1 fruit fly cellular context compared by ENCODE assay signal in the genomic region with DNA sequence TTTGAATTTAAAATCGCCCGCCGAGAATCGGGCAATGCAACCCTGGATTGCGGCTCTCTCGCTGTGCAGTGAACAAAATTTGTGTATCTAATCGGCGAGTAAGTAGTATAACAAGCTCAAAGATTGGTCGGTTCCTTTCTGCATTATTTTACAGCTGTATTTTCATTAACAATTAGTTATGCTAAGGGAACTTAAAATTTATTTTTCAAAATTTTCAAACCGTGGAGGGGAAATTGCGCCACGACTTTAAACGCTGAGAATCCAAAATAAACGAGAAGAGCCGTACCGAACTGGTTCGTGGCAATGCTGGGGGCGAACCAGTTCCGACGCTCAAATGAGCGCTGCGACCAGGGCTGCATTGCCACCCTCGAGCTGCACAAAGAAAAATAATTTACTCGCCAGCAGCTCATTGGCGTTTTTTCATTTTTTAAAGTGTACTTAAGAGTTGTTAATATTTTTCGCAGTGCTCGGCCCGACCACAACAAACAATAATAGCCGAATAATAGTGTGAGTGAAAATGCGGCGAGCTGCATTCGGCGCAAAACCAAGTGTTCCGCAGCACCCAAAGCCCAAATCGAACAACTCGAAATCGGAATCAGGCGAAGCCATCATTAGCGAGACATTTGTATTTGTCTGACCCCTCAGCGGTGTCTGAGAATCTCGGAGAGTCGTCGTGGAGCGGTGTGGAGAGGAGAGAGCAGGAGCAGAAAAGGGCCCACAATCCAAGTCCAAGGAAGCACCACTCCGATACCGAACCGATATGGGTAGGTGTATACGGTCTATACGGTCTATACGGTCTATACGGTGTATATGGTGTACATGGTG.
TF ChIP-seq lines count a peak whose summit lies in the region.

zf30C (plus strand) TSS at position 353 of the 825 bp plus-strand sequence.

TF ChIP-seq in whole organism, embryonic, 481 proteins besides CTCF, POLR2A, EP300 and RAD21 (continued from another document and continues in another):
- TF ChIP-seq chn (GFP tag; optimal IDR thresholded peaks at IDR 0.05; lab: Kevin White, UChicago) (peak; percentile 95), CG12219 (GFP tag; optimal IDR thresholded peaks at IDR 0.05; lab: Kevin White, UChicago) (peak; percentile 48), CG12769 (tag; optimal IDR thresholded peaks at IDR 0.05; lab: Kevin White, UChicago) (peak; percentile 81), sens-2 (GFP tag; IDR thresholded peaks at IDR 0.05; lab: Robert Waterston, UW) (0 out of 2 replicates have a peak, but pooled peaks have one; percentile 40), zfh2 (GFP tag; optimal IDR thresholded peaks at IDR 0.05; lab: Kevin White, UChicago) (peak; percentile 95), ssp (GFP tag; IDR thresholded peaks at IDR 0.05; lab: Robert Waterston, UW) (peak; percentile 70), nerfin-2 (GFP tag; IDR thresholded peaks at IDR 0.05; lab: Robert Waterston, UW; ENCODE audit: partially characterized antibody) (0 out of 2 replicates have a peak, but pooled peaks have one; percentile 30), Deaf1 (tag; optimal IDR thresholded peaks at IDR 0.05; lab: Kevin White, UChicago) (no peak), HmgZ (tag; optimal IDR thresholded peaks at IDR 0.05; lab: Kevin White, UChicago) (peak; percentile 83), CG6683 (GFP tag; optimal IDR thresholded peaks at IDR 0.05; lab: Kevin White, UChicago) (peak; percentile 51), CG10209 (GFP tag; optimal IDR thresholded peaks at IDR 0.05; lab: Kevin White, UChicago) (peak; percentile 66), Bdp1 (GFP tag; optimal IDR thresholded peaks at IDR 0.05; lab: Kevin White, UChicago) (peak; percentile 71), CG6813 (GFP tag; optimal IDR thresholded peaks at IDR 0.05; lab: Kevin White, UChicago) (peak; percentile 77), HLHmδ (GFP tag; optimal IDR thresholded peaks at IDR 0.05; lab: Kevin White, UChicago) (no peak), tna (GFP tag; IDR thresholded peaks at IDR 0.05; lab: Robert Waterston, UW; ENCODE audit: partially characterized antibody) (no peak), fru (optimal IDR thresholded peaks at IDR 0.05; lab: Kevin White, UChicago) (peak; percentile 57), Ssrp (tag; optimal IDR thresholded peaks at IDR 0.05; lab: Kevin White, UChicago) (peak; percentile 76), Eip74EF (GFP tag; optimal IDR thresholded peaks at IDR 0.05; lab: Kevin White, UChicago) (peak in 1 of 2 experiments; percentile 57), maf-S (GFP tag; optimal IDR thresholded peaks at IDR 0.05; lab: Kevin White, UChicago) (peak; percentile 88), Hr51 (GFP tag; optimal IDR thresholded peaks at IDR 0.05; lab: Kevin White, UChicago) (peak; percentile 61 to 92), Pdp1 (GFP tag; optimal IDR thresholded peaks at IDR 0.05; lab: Kevin White, UChicago) (peak; percentile 82 to 92), Dip3 (GFP tag; optimal IDR thresholded peaks at IDR 0.05; lab: Kevin White, UChicago) (peak; percentile 91), CG14667 (GFP tag; IDR thresholded peaks at IDR 0.05; lab: Robert Waterston, UW) (peak; percentile 83), CG12155 (GFP tag; optimal IDR thresholded peaks at IDR 0.05; lab: Kevin White, UChicago) (peak; percentile 100), croc (GFP tag; conservative IDR thresholded peaks at IDR 0.05; lab: Robert Waterston, UW) (peak; percentile 40), gce (GFP tag; IDR thresholded peaks at IDR 0.05; lab: Robert Waterston, UW) (peak; percentile 64; the same call in 1 of the 3 replicates), Hsf (GFP tag; optimal IDR thresholded peaks at IDR 0.05; lab: Kevin White, UChicago) (peak; percentile 95), Nf-YC (tag; optimal IDR thresholded peaks at IDR 0.05; lab: Kevin White, UChicago) (peak; percentile 69), Doc3 (GFP tag; IDR thresholded peaks at IDR 0.05; lab: Robert Waterston, UW; ENCODE audit: partially characterized antibody) (no peak), CG15011 (GFP tag; optimal IDR thresholded peaks at IDR 0.05; lab: Kevin White, UChicago) (peak; percentile 26), Lpt (GFP tag; optimal IDR thresholded peaks at IDR 0.05; lab: Kevin White, UChicago) (no peak), nom (GFP tag; optimal IDR thresholded peaks at IDR 0.05; lab: Kevin White, UChicago) (peak; percentile 8), crp (GFP tag; optimal IDR thresholded peaks at IDR 0.05; lab: Kevin White, UChicago) (peak in 1 of 2 experiments; percentile 38), TFAM (GFP tag; optimal IDR thresholded peaks at IDR 0.05; lab: Kevin White, UChicago) (no peak), bab2 (GFP tag; optimal IDR thresholded peaks at IDR 0.05; lab: Kevin White, UChicago) (peak; percentile 92), Camta (GFP tag; optimal IDR thresholded peaks at IDR 0.05; lab: Kevin White, UChicago) (peak; percentile 84), CG12744 (GFP tag; optimal IDR thresholded peaks at IDR 0.05; lab: Kevin White, UChicago) (peak; percentile 82), zen (tag; optimal IDR thresholded peaks at IDR 0.05; lab: Kevin White, UChicago) (peak; percentile 78), CG30403 (GFP tag; optimal IDR thresholded peaks at IDR 0.05; lab: Kevin White, UChicago) (peak; percentile 93), phol (tag; optimal IDR thresholded peaks at IDR 0.05; lab: Kevin White, UChicago) (peak; percentile 63), HLH3B (GFP tag; IDR thresholded peaks at IDR 0.05; lab: Robert Waterston, UW) (peak; percentile 70), Doc2 (GFP tag; IDR thresholded peaks at IDR 0.05; lab: Robert Waterston, UW) (0 out of 2 replicates have a peak, but pooled peaks have one; percentile 53), Fer1 (GFP tag; optimal IDR thresholded peaks at IDR 0.05; lab: Kevin White, UChicago) (peak; percentile 67), CG18599 (GFP tag; optimal IDR thresholded peaks at IDR 0.05; lab: Kevin White, UChicago) (peak; percentile 85), emc (GFP tag; optimal IDR thresholded peaks at IDR 0.05; lab: Kevin White, UChicago) (peak; percentile 85), Asciz (GFP tag; optimal IDR thresholded peaks at IDR 0.05; lab: Kevin White, UChicago) (peak; percentile 50), NfI (GFP tag; optimal IDR thresholded peaks at IDR 0.05; lab: Kevin White, UChicago) (peak; percentile 82), CG1602 (GFP tag; optimal IDR thresholded peaks at IDR 0.05; lab: Kevin White, UChicago) (peak; percentile 75), CG2889 (GFP tag; IDR thresholded peaks at IDR 0.05; lab: Robert Waterston, UW) (peak; percentile 76), CG8478 (optimal IDR thresholded peaks at IDR 0.05; lab: Kevin White, UChicago) (no peak), zf30C (GFP tag; optimal IDR thresholded peaks at IDR 0.05; lab: Kevin White, UChicago) (peak; percentile 100), kah (GFP tag; optimal IDR thresholded peaks at IDR 0.05; lab: Kevin White, UChicago) (peak; percentile 38), dmrt11E (tag; optimal IDR thresholded peaks at IDR 0.05; lab: Kevin White, UChicago) (peak; percentile 47), CG18764 (GFP tag; optimal IDR thresholded peaks at IDR 0.05; lab: Kevin White, UChicago) (peak; percentile 78), Hmx (GFP tag; optimal IDR thresholded peaks at IDR 0.05; lab: Kevin White, UChicago) (peak; percentile 67), CG6765 (GFP tag; optimal IDR thresholded peaks at IDR 0.05; lab: Kevin White, UChicago) (peak; percentile 55), CG10431 (GFP tag; optimal IDR thresholded peaks at IDR 0.05; lab: Kevin White, UChicago) (no peak), Kr (GFP tag; optimal IDR thresholded peaks at IDR 0.05; lab: Kevin White, UChicago) (no peak), BtbVII (GFP tag; optimal IDR thresholded peaks at IDR 0.05; lab: Kevin White, UChicago) (peak; percentile 57), Sin3A (optimal IDR thresholded peaks at IDR 0.05; lab: Kevin White, UChicago) (peak; percentile 78), her (GFP tag; optimal IDR thresholded peaks at IDR 0.05; lab: Kevin White, UChicago) (peak; percentile 93), ase (GFP tag; IDR thresholded peaks at IDR 0.05; lab: Robert Waterston, UW) (peak; percentile 77), yki (optimal IDR thresholded peaks at IDR 0.05; lab: Kevin White, UChicago) (no peak), Antp (GFP tag; optimal IDR thresholded peaks at IDR 0.05; lab: Kevin White, UChicago) (peak; percentile 95), CG8281 (tag; optimal IDR thresholded peaks at IDR 0.05; lab: Kevin White, UChicago) (peak; percentile 46), CG4730 (GFP tag; IDR thresholded peaks at IDR 0.05; lab: Robert Waterston, UW) (peak; percentile 77), Oaz (GFP tag; IDR thresholded peaks at IDR 0.05; lab: Robert Waterston, UW) (peak; percentile 63), repo (GFP tag; optimal IDR thresholded peaks at IDR 0.05; lab: Kevin White, UChicago) (peak; percentile 91), amos (GFP tag; IDR thresholded peaks at IDR 0.05; lab: Robert Waterston, UW; ENCODE audit: partially characterized antibody) (peak; percentile 68), ewg (GFP tag; optimal IDR thresholded peaks at IDR 0.05; lab: Kevin White, UChicago) (peak; percentile 56), trh (GFP tag; optimal IDR thresholded peaks at IDR 0.05; lab: Kevin White, UChicago) (peak; percentile 66), CG2120 (GFP tag; optimal IDR thresholded peaks at IDR 0.05; lab: Kevin White, UChicago) (peak; percentile 96), Abd-B (GFP tag; optimal IDR thresholded peaks at IDR 0.05; lab: Kevin White, UChicago) (peak; percentile 73), CG32532 (GFP tag; IDR thresholded peaks at IDR 0.05; lab: Robert Waterston, UW) (peak; percentile 91), mirr (GFP tag; optimal IDR thresholded peaks at IDR 0.05; lab: Kevin White, UChicago) (peak; percentile 37), Sox100B (GFP tag; optimal IDR thresholded peaks at IDR 0.05; lab: Kevin White, UChicago) (peak; percentile 52), nau (GFP tag; optimal IDR thresholded peaks at IDR 0.05; lab: Kevin White, UChicago) (no peak), Taf1 (GFP tag; IDR thresholded peaks at IDR 0.05; lab: Robert Waterston, UW) (peak; percentile 64), CG1024 (GFP tag; IDR thresholded peaks at IDR 0.05; lab: Robert Waterston, UW) (peak; percentile 82), grn (GFP tag; optimal IDR thresholded peaks at IDR 0.05; lab: Kevin White, UChicago) (peak; percentile 12), CG5245 (GFP tag; optimal IDR thresholded peaks at IDR 0.05; lab: Kevin White, UChicago) (peak; percentile 88), CG34376 (GFP tag; optimal IDR thresholded peaks at IDR 0.05; lab: Kevin White, UChicago) (peak; percentile 28), ems (GFP tag; optimal IDR thresholded peaks at IDR 0.05; lab: Kevin White, UChicago) (peak; percentile 89), gt (GFP tag; IDR thresholded peaks at IDR 0.05; lab: Robert Waterston, UW) (peak; percentile 47; the same call in 1 of the 2 replicates), klu (GFP tag; IDR thresholded peaks at IDR 0.05; lab: Robert Waterston, UW) (peak; percentile 78), CG2712 (tag; optimal IDR thresholded peaks at IDR 0.05; lab: Kevin White, UChicago) (peak; percentile 79), ap (GFP tag; IDR thresholded peaks at IDR 0.05; lab: Robert Waterston, UW) (peak; percentile 68), ash1 (GFP tag; optimal IDR thresholded peaks at IDR 0.05; lab: Kevin White, UChicago) (no peak), ranshi (GFP tag; IDR thresholded peaks at IDR 0.05; lab: Robert Waterston, UW) (peak; percentile 84), gsb-n (tag; optimal IDR thresholded peaks at IDR 0.05; lab: Kevin White, UChicago) (peak; percentile 58), PHDP (tag; optimal IDR thresholded peaks at IDR 0.05; lab: Kevin White, UChicago) (peak; percentile 76), gfzf (GFP tag; optimal IDR thresholded peaks at IDR 0.05; lab: Kevin White, UChicago) (peak; percentile 22), tio (GFP tag; optimal IDR thresholded peaks at IDR 0.05; lab: Kevin White, UChicago) (no peak), CoRest (tag; optimal IDR thresholded peaks at IDR 0.05; lab: Kevin White, UChicago) (peak; percentile 79), CG13424 (tag; optimal IDR thresholded peaks at IDR 0.05; lab: Kevin White, UChicago) (peak; percentile 84), CG12236 (GFP tag; optimal IDR thresholded peaks at IDR 0.05; lab: Kevin White, UChicago) (peak; percentile 60), Trl (optimal IDR thresholded peaks at IDR 0.05; lab: Kevin White, UChicago) (peak; percentile 43 to 49), Trl (GFP tag; optimal IDR thresholded peaks at IDR 0.05; lab: Kevin White, UChicago) (peak; percentile 95), eyg (GFP tag; optimal IDR thresholded peaks at IDR 0.05; lab: Kevin White, UChicago) (peak; percentile 90), CG9609 (GFP tag; optimal IDR thresholded peaks at IDR 0.05; lab: Kevin White, UChicago) (peak; percentile 94), CG42726 (GFP tag; IDR thresholded peaks at IDR 0.05; lab: Robert Waterston, UW; ENCODE audit: partially characterized antibody) (peak; percentile 57; the same call in 1 of the 2 replicates), wek (GFP tag; optimal IDR thresholded peaks at IDR 0.05; lab: Kevin White, UChicago) (no peak), odd (GFP tag; optimal IDR thresholded peaks at IDR 0.05; lab: Kevin White, UChicago) (peak; percentile 18), Side (GFP tag; optimal IDR thresholded peaks at IDR 0.05; lab: Kevin White, UChicago) (peak; percentile 91), pb (GFP tag; optimal IDR thresholded peaks at IDR 0.05; lab: Kevin White, UChicago) (peak; percentile 87), CG6175 (GFP tag; IDR thresholded peaks at IDR 0.05; lab: Robert Waterston, UW) (peak; percentile 81), Lim3 (GFP tag; IDR thresholded peaks at IDR 0.05; lab: Robert Waterston, UW) (no peak), Xbp1 (GFP tag; optimal IDR thresholded peaks at IDR 0.05; lab: Kevin White, UChicago) (peak; percentile 94), Fer2 (tag; optimal IDR thresholded peaks at IDR 0.05; lab: Kevin White, UChicago) (peak; percentile 59), az2 (GFP tag; optimal IDR thresholded peaks at IDR 0.05; lab: Kevin White, UChicago) (peak; percentile 90), ttk (GFP tag; IDR thresholded peaks at IDR 0.05; lab: Robert Waterston, UW) (peak; percentile 84), Ptx1 (GFP tag; IDR thresholded peaks at IDR 0.05; lab: Robert Waterston, UW) (peak; percentile 85), CG9817 (tag; optimal IDR thresholded peaks at IDR 0.05; lab: Kevin White, UChicago) (peak; percentile 85), CG12299 (tag; optimal IDR thresholded peaks at IDR 0.05; lab: Kevin White, UChicago) (peak; percentile 72), tx (GFP tag; optimal IDR thresholded peaks at IDR 0.05; lab: Kevin White, UChicago) (peak; percentile 90), ab (GFP tag; optimal IDR thresholded peaks at IDR 0.05; lab: Kevin White, UChicago) (peak; percentile 84), MTF-1 (GFP tag; optimal IDR thresholded peaks at IDR 0.05; lab: Kevin White, UChicago; ENCODE audit: borderline replicate concordance) (peak; percentile 72), tll (GFP tag; optimal IDR thresholded peaks at IDR 0.05; lab: Kevin White, UChicago) (no peak), jigr1 (GFP tag; IDR thresholded peaks at IDR 0.05; lab: Robert Waterston, UW) (peak; percentile 74; the same call in 1 of the 3 replicates)
